Worm (Caenorhabditis elegans): ENCODE measurements around the gene sym-3.

- TF ChIP-seq F13H6.1 (tag; optimal IDR thresholded peaks at IDR 0.05) (no peak), aly-2 (tag; optimal IDR thresholded peaks at IDR 0.05) (no peak), nhr-23 (tag; optimal IDR thresholded peaks at IDR 0.05) (no peak), ztf-4 (tag; optimal IDR thresholded peaks at IDR 0.05) (no peak), egl-27 (tag; optimal IDR thresholded peaks at IDR 0.05) (no peak), snpc-4 (tag; optimal IDR thresholded peaks at IDR 0.05) (no peak), ama-1 (optimal IDR thresholded peaks at IDR 0.05) (no peak)
Measured at ce11 chrX:5814342-5814741, 40.8 kb downstream of the sym-3 start.

All from whole organism, L2 larva.